Worm (Caenorhabditis elegans): ENCODE data around the gene egl-13.

Gene egl-13

DNA sequence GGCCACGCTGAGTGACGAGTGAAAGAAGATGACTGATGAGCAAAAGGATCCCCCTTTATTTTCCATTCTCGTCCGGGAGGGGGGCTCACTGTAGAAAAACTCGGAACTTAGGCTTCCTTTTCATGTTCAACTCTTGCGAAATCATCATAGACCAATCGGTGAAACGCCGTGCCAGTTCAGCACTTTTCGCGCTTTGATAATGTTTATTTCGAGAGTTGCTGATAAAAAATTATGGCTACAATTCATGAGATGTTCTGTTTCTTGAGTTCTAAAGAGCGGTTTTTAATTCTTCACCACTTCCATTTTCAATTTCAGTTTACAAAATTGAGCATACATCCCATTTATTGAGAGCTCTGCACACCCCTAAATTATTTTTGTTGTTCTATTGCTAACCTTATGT, 7.2 kb downstream of the egl-13 start:
- TF ChIP-seq unc-62 (GFP tag; optimal IDR thresholded peaks at IDR 0.05) = no peak

DNA sequence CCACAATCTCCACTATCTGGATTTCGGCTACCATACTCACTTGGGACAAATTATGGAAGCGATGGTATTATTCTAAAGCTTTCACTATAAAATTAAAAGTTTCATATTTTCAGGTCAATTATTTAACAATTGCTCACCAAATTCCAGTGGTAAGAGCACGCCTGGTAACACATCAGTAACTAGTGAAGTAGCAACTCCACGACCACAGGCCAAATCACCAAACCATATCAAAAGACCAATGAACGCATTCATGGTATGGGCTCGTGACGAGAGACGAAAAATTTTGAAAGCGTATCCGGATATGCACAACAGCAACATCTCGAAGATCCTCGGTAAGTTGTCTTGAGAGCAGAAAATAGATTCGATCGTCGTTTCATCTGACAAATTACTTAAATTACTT, 9.0 kb downstream of the egl-13 start:
- TF ChIP-seq unc-62 (GFP tag; optimal IDR thresholded peaks at IDR 0.05) = no peak

DNA sequence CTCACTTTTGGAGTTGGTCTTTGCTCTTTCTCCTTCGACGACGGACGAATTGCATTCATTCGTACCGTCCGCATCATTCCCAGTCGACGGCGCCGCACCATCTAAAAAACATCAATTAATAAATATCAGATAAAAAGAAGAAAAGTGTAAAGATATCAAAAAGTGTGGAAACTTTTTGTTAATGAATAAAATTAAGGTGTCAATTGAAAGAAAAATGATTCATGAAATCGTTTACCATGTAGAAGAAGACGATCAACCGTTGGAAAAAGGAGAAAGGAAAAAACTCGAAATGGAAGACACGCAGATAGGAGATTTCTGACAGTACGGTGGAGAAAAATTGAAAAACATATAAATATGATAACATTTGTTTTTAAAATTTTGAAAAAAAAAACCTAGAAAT, 16.5 kb downstream of the egl-13 start, which contains the start of gene set-19:
Gene set-19, minus strand, starts transcription at position 101 of the 400 bp plus-strand sequence.
- TF ChIP-seq unc-62 (GFP tag; optimal IDR thresholded peaks at IDR 0.05) = no peak

DNA sequence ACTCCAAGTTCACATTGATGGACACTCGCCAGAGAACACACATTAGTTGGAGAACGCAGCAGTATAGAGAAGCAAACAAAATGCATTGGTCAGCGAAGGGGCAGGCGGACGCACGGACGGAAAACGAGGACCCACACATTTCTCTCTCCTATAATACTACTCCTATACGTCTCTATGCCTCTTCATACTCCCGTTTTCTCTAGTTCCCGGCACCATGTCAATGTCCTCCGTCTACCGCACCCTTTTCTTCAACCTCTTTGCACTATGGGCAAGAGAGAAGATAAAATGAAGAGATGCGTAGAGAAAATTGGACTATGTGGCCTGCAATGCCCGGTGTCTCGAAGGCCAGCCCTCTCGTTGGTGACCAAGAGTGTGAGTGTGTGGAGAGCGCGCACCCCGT, 22.4 kb downstream of the egl-13 start, which contains the start of gene set-20:
Gene set-20, minus strand, starts transcription at position 94 of the 400 bp plus-strand sequence.
- no peak for TF ChIP-seq unc-62 (GFP tag; optimal IDR thresholded peaks at IDR 0.05)

DNA sequence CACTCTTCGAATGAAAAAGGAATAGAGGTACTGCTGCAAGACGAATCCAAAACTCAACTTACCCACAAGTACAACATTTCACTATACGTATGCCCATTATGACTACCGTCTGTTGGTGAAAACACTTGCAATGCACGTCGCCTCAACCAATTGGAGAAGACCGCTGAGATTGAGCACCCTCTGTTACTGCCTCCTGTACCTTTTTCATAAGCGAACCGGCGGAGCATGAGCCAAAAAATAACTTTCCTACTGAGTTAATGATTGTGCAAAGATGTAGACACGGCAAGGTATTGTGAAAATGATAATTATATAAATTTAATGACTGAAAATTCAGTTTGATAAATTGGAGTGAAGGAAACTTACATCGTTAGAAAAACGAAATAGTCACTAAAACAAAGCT, 25.4 kb downstream of the egl-13 start:
- TF ChIP-seq unc-62 (GFP tag; optimal IDR thresholded peaks at IDR 0.05) = no peak

DNA sequence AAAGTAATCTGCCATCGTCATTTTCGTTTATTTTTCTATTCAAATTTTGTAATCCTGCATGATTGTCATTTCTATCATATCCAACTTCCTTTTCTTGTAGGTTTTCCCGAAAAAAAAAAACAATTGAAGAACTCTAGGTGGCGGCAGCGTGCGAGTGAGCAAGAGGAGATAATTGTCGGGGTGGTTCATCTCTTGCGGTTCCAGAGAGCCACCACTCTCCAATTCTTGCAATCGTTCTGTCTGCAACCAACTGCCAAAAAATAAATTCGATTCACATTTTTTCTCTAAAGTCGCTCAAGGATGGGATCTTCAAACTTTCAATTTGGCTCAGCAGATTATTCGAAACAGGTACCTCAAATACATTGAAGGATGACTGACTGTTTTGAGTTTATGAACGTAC, 28.5 kb downstream of the egl-13 start, which contains the start of gene W01C8.1:
Gene W01C8.1, plus strand, starts transcription at position 301 of the 400 bp plus-strand sequence.
- TF ChIP-seq unc-62 (GFP tag; optimal IDR thresholded peaks at IDR 0.05) = no peak

DNA sequence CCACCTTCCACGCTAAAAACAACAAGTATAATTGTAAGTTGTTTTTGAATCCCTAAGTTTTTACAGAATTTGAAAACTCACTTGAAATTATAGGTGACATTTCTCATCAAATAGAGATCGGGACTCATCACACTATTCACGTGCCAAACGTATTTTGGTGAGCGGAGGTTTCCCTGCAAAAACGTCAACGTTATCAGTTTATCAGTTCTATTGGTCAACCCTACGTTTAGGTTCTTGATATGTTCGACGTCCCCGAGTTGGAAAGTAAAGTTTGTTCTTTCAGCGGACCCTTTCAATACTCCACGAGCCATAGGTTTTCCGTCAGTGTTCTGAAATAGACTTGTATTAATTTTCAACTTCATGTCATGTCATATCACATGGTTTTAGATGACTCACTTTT, 31.8 kb downstream of the egl-13 start:
- TF ChIP-seq unc-62 (GFP tag; optimal IDR thresholded peaks at IDR 0.05) = no peak

DNA sequence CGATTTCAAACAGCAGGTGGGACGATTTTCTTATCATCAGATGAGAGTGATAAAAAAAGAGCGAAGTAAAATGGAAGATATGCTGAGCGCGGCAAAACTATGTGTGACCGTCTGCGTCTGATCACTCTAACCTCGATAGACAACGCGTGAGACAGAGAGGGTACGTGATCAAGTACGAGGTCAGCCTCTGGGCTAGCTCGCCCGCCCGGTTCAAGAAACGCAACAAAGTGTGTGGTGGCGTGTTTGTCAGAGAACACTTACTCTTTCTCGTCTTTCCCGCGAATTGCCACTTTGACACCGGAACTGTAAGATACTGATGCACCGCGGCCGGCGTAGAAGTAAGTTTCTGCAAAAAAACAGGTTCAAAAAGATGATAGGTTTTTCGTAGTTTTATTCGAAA, 32.6 kb downstream of the egl-13 start:
- no peak for TF ChIP-seq unc-62 (GFP tag; optimal IDR thresholded peaks at IDR 0.05)

DNA sequence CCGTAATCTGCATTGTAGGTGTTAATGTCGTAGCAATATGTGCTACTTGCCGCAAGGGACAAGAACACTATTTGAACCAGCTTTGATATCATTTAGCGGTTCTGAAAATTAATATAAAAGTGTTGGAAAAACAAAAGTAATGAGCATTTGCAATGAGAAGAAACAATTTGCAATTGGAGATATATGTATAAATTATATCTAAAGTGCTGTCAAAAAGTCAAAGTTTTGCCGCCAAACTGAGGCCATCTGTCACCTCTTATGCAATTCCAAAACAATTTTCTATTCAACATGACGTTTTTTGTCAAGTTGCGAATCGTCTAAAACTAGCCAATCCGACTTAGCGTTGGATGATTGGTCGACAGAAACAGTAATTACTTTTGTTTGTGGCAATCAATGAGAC, 33.6 kb downstream of the egl-13 start, which contains the start of gene W01C8.5:
Gene W01C8.5, minus strand, starts transcription at position 101 of the 400 bp plus-strand sequence.
- no peak for TF ChIP-seq unc-62 (GFP tag; optimal IDR thresholded peaks at IDR 0.05)

DNA sequence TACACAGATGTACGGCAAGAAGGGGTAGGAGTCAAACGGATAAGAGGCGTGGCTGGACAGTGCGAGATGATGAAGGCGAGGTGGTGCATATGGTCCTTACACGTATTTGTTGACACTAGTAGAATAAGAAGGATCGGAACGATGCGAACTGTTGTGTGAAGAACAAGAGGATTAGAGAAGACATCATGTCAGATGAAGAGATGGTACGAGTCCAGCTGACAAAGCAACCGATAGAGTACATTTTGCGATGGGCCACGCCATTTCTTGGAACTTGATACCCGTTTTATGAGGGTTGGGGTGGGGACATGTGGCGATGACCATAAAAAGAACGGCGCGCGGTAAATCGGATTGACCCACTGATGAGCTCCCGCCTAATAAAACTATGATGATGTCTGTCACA, 34.8 kb downstream of the egl-13 start:
- no peak for TF ChIP-seq unc-62 (GFP tag; optimal IDR thresholded peaks at IDR 0.05)

DNA sequence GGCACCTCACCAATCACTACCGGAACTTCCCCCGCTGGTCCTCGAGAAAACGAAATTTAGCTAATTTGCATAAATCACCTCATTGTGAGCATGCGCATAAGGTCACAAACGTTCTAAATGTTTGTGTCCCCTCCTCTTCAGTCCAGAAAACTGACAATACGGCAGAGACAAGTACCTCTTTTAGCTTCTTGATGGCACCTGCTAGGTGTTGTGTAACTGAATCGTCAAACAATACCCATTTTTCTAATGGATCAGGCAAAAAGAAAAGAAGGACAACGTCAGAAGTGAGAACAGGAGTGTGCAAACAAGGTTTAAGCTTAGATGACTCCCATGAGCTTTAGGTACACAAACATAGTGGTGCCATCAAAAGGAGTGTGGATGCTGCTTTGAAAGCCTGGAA, 35.9 kb downstream of the egl-13 start:
- no peak for TF ChIP-seq unc-62 (GFP tag; optimal IDR thresholded peaks at IDR 0.05)

DNA sequence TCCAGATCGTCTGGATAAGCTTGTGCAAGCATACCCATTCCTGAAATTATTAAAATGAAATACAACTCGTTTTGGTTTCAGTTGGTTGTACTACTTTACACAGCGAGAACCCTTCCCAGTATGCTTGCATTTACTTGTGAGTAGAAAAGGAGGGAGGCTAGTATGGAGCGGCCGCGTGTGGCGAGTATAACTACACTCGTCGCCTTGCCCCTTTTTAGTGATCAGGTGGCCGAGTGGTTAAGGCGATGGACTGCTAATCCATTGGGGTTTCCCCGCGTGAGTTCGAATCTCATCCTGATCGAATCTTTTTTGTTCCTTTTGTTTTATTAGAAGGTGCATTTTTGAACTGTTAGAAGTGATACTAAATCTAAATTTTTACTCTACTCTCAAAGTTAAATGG, 44.2 kb downstream of the egl-13 start:
- no peak for TF ChIP-seq unc-62 (GFP tag; optimal IDR thresholded peaks at IDR 0.05)

DNA sequence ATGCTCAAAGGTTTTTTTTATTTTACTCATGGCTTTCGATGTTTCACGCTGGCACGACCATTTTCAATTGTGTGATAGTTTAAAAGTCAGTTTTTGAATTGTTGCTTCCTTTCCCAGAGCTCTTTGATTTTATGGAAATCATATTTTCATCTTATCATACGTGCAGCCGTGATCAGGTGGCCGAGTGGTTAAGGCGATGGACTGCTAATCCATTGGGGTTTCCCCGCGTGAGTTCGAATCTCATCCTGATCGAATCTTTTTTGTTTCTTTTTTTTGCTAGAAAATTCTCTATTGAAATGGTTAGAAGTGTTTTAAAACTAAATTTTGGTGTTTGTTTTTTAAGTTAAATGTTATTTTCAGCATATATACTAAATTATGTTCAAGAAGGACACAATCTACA, 45.6 kb downstream of the egl-13 start:
- TF ChIP-seq unc-62 (GFP tag; optimal IDR thresholded peaks at IDR 0.05) = no peak

DNA sequence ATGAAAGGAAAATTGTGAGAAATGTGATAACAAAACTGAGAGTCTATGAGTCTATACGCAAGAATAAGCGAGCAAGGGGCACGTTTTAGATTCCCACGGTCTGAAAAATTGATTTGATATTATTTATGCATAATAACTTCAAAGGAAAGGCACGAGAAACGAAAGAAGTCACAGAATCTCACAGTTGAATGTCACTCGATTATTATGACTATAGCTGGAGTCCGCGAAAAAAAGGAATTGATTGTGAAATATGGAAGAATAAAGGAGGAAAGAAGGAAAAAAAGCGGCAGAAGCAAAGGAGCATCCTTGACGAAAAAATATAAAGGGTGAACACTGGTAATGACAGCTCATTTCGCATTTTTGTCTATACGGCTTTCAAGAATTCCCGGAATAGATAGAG, 47.0 kb downstream of the egl-13 start, which contains the start of gene cat-1:
Gene cat-1, minus strand, starts transcription at position 101 of the 400 bp plus-strand sequence.
- TF ChIP-seq unc-62 (GFP tag; optimal IDR thresholded peaks at IDR 0.05) = no peak

DNA sequence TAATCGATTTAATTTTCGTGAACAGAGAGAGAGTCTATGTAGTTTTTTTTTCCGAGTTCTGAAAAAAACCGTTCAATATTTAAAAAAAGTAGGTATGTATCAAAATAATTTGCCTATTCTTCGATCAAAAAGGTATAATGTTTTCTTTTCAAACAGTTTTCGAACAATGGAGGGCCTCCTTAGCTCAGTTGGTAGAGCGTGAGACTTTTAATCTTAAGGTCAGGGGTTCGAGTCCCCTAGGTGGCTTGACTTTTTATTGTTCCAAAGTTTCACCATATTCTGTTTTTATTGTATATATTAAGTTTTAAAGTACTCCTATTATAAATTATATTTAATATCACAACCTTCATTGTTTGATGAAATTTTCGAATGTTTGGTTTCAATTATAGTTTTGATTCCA, 49.8 kb downstream of the egl-13 start:
- TF ChIP-seq unc-62 (GFP tag; optimal IDR thresholded peaks at IDR 0.05) = no peak

DNA sequence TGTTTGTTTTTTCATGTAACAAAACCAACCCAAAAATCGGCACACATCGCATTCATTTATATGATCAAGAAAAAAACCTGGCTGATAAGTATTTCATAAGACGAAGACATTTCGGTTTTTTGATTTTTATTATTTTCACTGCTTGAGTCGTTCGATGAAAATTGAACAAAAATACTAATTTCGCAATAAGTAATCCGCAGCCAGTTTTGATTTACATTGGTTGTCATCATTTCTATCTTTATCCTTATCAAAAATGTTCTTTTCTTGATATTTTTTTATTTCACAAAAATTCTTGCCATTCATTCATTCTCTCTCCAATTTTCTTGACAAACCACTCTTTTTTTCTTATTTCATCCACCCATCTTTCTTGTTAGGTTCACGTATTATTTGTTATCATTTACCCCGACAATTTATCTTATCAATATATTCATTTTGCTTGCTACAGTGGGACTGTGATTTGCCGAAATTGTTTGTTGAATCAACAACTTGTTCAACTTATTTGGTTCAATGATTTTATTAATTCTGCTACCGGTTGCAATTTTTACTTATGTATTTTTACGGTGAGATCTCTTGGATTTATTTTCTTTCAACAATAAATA, 50.5 kb downstream of the egl-13 start, which contains the start of gene cyp-43A1:
Gene cyp-43A1, plus strand, starts transcription at position 446 of the 599 bp plus-strand sequence.
- TF ChIP-seq unc-62 (GFP tag; optimal IDR thresholded peaks at IDR 0.05) = no peak

DNA sequence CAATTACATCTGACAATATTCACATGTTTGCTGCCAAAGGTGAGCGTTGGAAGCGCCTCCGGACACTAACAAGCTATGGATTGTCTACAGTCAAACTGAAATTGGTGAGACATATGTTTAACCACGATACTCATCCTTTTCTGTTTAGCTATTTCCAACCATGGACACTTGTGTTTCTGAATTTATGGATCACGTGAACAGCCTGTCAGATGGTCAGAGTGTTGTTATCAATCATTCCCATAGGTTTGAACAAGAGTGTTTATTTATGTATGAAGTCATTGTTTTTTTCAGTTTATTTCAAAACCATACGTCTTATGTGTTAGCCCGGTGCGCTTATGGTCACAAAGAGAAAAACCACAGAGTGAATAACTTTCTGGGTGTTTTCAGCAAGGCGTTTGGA, 51.7 kb downstream of the egl-13 start:
- no peak for TF ChIP-seq unc-62 (GFP tag; optimal IDR thresholded peaks at IDR 0.05)

Measured in whole organism, dauer.